Fruit fly (Drosophila melanogaster) whole organism, larva: Measurements from ENCODE around the gene COX7B.

Source experiments
- noc ChIP-seq: fragments of 200-800 bp; sonication (Bioruptor generic); optimal IDR thresholded peaks from 3 replicates; lab custom pipeline; 2019; ENCODE audit warnings: missing biosample characterization, mild to moderate bottlenecking, missing genetic modification characterization, moderate library complexity

The COX7B gene

dm6 chr3L:17407073-17407472, 18.2 kb upstream of the COX7B start:
- TF ChIP-seq noc (tag; lab: Kevin White, UChicago), result no peak

- TF ChIP-seq noc (tag; lab: Kevin White, UChicago), result no peak
Measured at dm6 chr3L:17407480-17408093, 17.7 kb upstream of the COX7B start.

- TF ChIP-seq noc (tag; lab: Kevin White, UChicago), result no peak
Measured at dm6 chr3L:17411273-17411672, 14.0 kb upstream of the COX7B start.

dm6 chr3L:17412146-17412545, 13.1 kb upstream of the COX7B start:
- no peak for TF ChIP-seq noc (tag; lab: Kevin White, UChicago)

dm6 chr3L:17415967-17416749, 9.1 kb upstream of the COX7B start:
- no peak for TF ChIP-seq noc (tag; lab: Kevin White, UChicago)

- TF ChIP-seq noc (tag; lab: Kevin White, UChicago), result no peak
Measured at dm6 chr3L:17419103-17419741, 6.1 kb upstream of the COX7B start.

- no peak for TF ChIP-seq noc (tag; lab: Kevin White, UChicago)
Measured at dm6 chr3L:17420610-17421194, 4.6 kb upstream of the COX7B start.

dm6 chr3L:17421319-17421718, 4.0 kb upstream of the COX7B start, which contains the start of gene blot:
Gene blot (minus strand): TSS chr3L:17421514.
- TF ChIP-seq noc (tag; lab: Kevin White, UChicago), result no peak

dm6 chr3L:17427013-17427412, 1.7 kb downstream of the COX7B start, which contains the start of gene Polr3G:
Gene Polr3G (minus strand): TSS chr3L:17427130.
- TF ChIP-seq noc (tag; lab: Kevin White, UChicago), result no peak

dm6 chr3L:17428779-17429178, 3.5 kb downstream of the COX7B start, which contains the start of gene Gorab:
Gene Gorab (minus strand): TSS chr3L:17428836.
- TF ChIP-seq noc (tag; lab: Kevin White, UChicago), result peak; percentile 64

- TF ChIP-seq noc (tag; lab: Kevin White, UChicago), result no peak
Measured at dm6 chr3L:17430390-17430789, 5.1 kb downstream of the COX7B start.

dm6 chr3L:17430957-17431585, 5.8 kb downstream of the COX7B start:
- peak; percentile 41 for TF ChIP-seq noc (tag; lab: Kevin White, UChicago)

- TF ChIP-seq noc (tag; lab: Kevin White, UChicago), result no peak
Measured at dm6 chr3L:17432947-17433346, 7.7 kb downstream of the COX7B start, which contains the start of gene frc. Gene frc (minus strand): TSS chr3L:17433190.

dm6 chr3L:17433555-17433954, 8.3 kb downstream of the COX7B start, which contains the start of the genes Coq4 and CG32176:
Gene Coq4 (minus strand): TSS chr3L:17433621.
Gene CG32176 (plus strand): TSS chr3L:17433868.
- peak; percentile 94 for TF ChIP-seq noc (tag; lab: Kevin White, UChicago)

- TF ChIP-seq noc (tag; lab: Kevin White, UChicago), result no peak
Measured at dm6 chr3L:17436331-17436730, 11.1 kb downstream of the COX7B start, which contains the start of gene CG12229. Gene CG12229 (minus strand): TSS chr3L:17436431.
